Worm (Caenorhabditis elegans) whole organism, young adult: Measurements from ENCODE around the gene lin-32.

Experiments used
- B0019.2 ChIP-seq: fragments of 200-800 bp; sonication (Bioruptor generic); conservative IDR thresholded peaks from 2 replicates; pipeline ENCODE4 v1.3.6; 2022; ENCODE audit warnings: missing genetic modification reagents, missing genetic modification characterization, missing compliant biosample characterization
- D2030.7 ChIP-seq: fragments of 200-800 bp; sonication (Bioruptor generic); IDR thresholded peaks from 2 replicates; pipeline ENCODE4 v1.3.6; 2022; ENCODE audit warnings: missing genetic modification reagents, missing genetic modification characterization, missing compliant biosample characterization
- F10E7.11 ChIP-seq: sonication (generic microtip); optimal IDR thresholded peaks from 2 replicates; lab custom pipeline; 2017; ENCODE audit warnings: mild to moderate bottlenecking, missing genetic modification characterization, moderate library complexity, missing compliant biosample characterization
- F22D6.2 ChIP-seq: sonication (generic microtip); optimal IDR thresholded peaks from 2 replicates; lab custom pipeline; 2016; ENCODE audit warnings: mild to moderate bottlenecking, missing genetic modification characterization, missing compliant biosample characterization
- F23B12.7 ChIP-seq: sonication (generic microtip); optimal IDR thresholded peaks from 2 replicates; lab custom pipeline; 2017; ENCODE audit warnings: missing genetic modification characterization, mild to moderate bottlenecking, missing compliant biosample characterization, antibody characterized with exemption, moderate library complexity; ENCODE audit not compliant: insufficient read depth
- F33H1.4 ChIP-seq: fragments of 200-800 bp; sonication (Bioruptor generic); IDR thresholded peaks from 2 replicates; pipeline ENCODE4 v1.3.6; 2022; ENCODE audit warnings: missing genetic modification reagents, missing genetic modification characterization, missing compliant biosample characterization
- Y53F4B.3 ChIP-seq: fragments of 200-800 bp; sonication (Bioruptor generic); IDR thresholded peaks from 2 replicates; pipeline ENCODE4 v1.3.6; 2022; ENCODE audit warnings: missing genetic modification reagents, missing genetic modification characterization, missing compliant biosample characterization
- Y53G8AR.9 ChIP-seq: fragments of 200-800 bp; sonication (Bioruptor generic); conservative IDR thresholded peaks from 2 replicates; pipeline ENCODE4 v1.3.6; 2022; ENCODE audit warnings: missing genetic modification reagents, missing genetic modification characterization, missing compliant biosample characterization
- Y56A3A.18 ChIP-seq: fragments of 200-800 bp; sonication (Bioruptor generic); IDR thresholded peaks from 2 replicates; pipeline ENCODE4 v1.3.6; 2022; ENCODE audit warnings: missing genetic modification reagents, missing genetic modification characterization, missing compliant biosample characterization
- Y67H2A.10 ChIP-seq: fragments of 200-800 bp; sonication (Bioruptor generic); conservative IDR thresholded peaks from 2 replicates; pipeline ENCODE4 v1.3.6; 2022; ENCODE audit warnings: missing genetic modification reagents, missing genetic modification characterization, missing compliant biosample characterization
- ZK185.1 ChIP-seq: sonication (generic microtip); optimal IDR thresholded peaks from 2 replicates; lab custom pipeline; 2016; ENCODE audit warnings: mild to moderate bottlenecking, missing genetic modification characterization, missing compliant biosample characterization; ENCODE audit not compliant: poor library complexity, severe bottlenecking
- atf-7 ChIP-seq: sonication (generic microtip); optimal IDR thresholded peaks from 2 replicates; lab custom pipeline; 2017; ENCODE audit warnings: mild to moderate bottlenecking, missing genetic modification characterization, missing compliant biosample characterization
- cebp-2 ChIP-seq: fragments of 200-800 bp; sonication (Bioruptor generic); IDR thresholded peaks from 2 replicates; pipeline ENCODE4 v1.3.6; 2022; ENCODE audit warnings: missing genetic modification characterization, missing compliant biosample characterization
- ceh-100 ChIP-seq: fragments of 200-800 bp; sonication (Bioruptor generic); IDR thresholded peaks from 2 replicates; pipeline ENCODE4 v1.3.6; 2022; ENCODE audit warnings: missing genetic modification reagents, missing genetic modification characterization, missing compliant biosample characterization
- ceh-27 ChIP-seq: fragments of 200-800 bp; sonication (Bioruptor generic); optimal IDR thresholded peaks from 2 replicates; lab custom pipeline; 2018; ENCODE audit warnings: mild to moderate bottlenecking, missing genetic modification characterization, moderate library complexity, missing compliant biosample characterization
- ceh-40 ChIP-seq: fragments of 200-800 bp; sonication (Bioruptor generic); IDR thresholded peaks from 2 replicates; pipeline ENCODE4 v1.3.6; 2022; ENCODE audit warnings: missing genetic modification characterization, missing compliant biosample characterization
- ceh-91 ChIP-seq: fragments of 200-800 bp; sonication (Bioruptor generic); IDR thresholded peaks from 2 replicates; pipeline ENCODE4 v1.3.6; 2022; ENCODE audit warnings: missing genetic modification reagents, missing genetic modification characterization, missing compliant biosample characterization
- chd-7 ChIP-seq: sonication (generic microtip); optimal IDR thresholded peaks from 2 replicates; lab custom pipeline; 2016; ENCODE audit warnings: mild to moderate bottlenecking, missing genetic modification characterization, moderate library complexity, missing compliant biosample characterization
- dpff-1 ChIP-seq: sonication (generic microtip); optimal IDR thresholded peaks from 2 replicates; lab custom pipeline; 2017; ENCODE audit warnings: mild to moderate bottlenecking, missing genetic modification characterization, missing compliant biosample characterization
- fkh-3 ChIP-seq: sonication (generic microtip); optimal IDR thresholded peaks from 2 replicates; lab custom pipeline; 2016; ENCODE audit warnings: mild to moderate bottlenecking, missing genetic modification characterization, missing compliant biosample characterization
- him-1 ChIP-seq: sonication (generic microtip); optimal IDR thresholded peaks from 2 replicates; lab custom pipeline; 2016; ENCODE audit warnings: missing genotype, missing genetic modification reagents, missing genetic modification characterization, missing compliant biosample characterization
- hsf-1 ChIP-seq: fragments of 200-800 bp; sonication (Bioruptor generic); IDR thresholded peaks from 2 replicates; pipeline ENCODE4 v1.3.6; 2022; ENCODE audit warnings: missing genetic modification reagents, missing genetic modification characterization, missing compliant biosample characterization
- let-526 ChIP-seq: fragments of 200-800 bp; sonication (Bioruptor generic); IDR thresholded peaks from 2 replicates; pipeline ENCODE4 v1.3.6; 2022; ENCODE audit warnings: missing genetic modification reagents, missing genetic modification characterization, missing compliant biosample characterization
- lin-26 ChIP-seq: fragments of 200-800 bp; sonication (Bioruptor generic); IDR thresholded peaks from 2 replicates; pipeline ENCODE4 v1.3.6; 2022; ENCODE audit warnings: missing genetic modification reagents, missing genetic modification characterization, missing compliant biosample characterization
- lir-1 ChIP-seq: fragments of 200-800 bp; sonication (Bioruptor generic); conservative IDR thresholded peaks from 2 replicates; pipeline ENCODE4 v1.3.6; 2022; ENCODE audit warnings: missing genetic modification reagents, missing genetic modification characterization, missing compliant biosample characterization
- madf-10 ChIP-seq: sonication (generic microtip); optimal IDR thresholded peaks from 2 replicates; lab custom pipeline; 2016; ENCODE audit warnings: mild to moderate bottlenecking, missing genetic modification characterization, missing compliant biosample characterization
- madf-3 ChIP-seq: fragments of 200-800 bp; sonication (Bioruptor generic); IDR thresholded peaks from 2 replicates; pipeline ENCODE4 v1.3.6; 2022; ENCODE audit warnings: missing genetic modification reagents, missing genetic modification characterization, missing compliant biosample characterization
- madf-6 ChIP-seq: fragments of 200-800 bp; sonication (Bioruptor generic); IDR thresholded peaks from 2 replicates; pipeline ENCODE4 v1.3.6; 2022; ENCODE audit warnings: missing genetic modification reagents, missing genetic modification characterization, missing compliant biosample characterization
- madf-8 ChIP-seq: fragments of 200-800 bp; sonication (Bioruptor generic); conservative IDR thresholded peaks from 2 replicates; pipeline ENCODE4 v1.3.6; 2022; ENCODE audit warnings: missing genetic modification reagents, missing genetic modification characterization, missing compliant biosample characterization
- mel-28 ChIP-seq: sonication (generic microtip); optimal IDR thresholded peaks from 2 replicates; lab custom pipeline; 2016; ENCODE audit warnings: borderline replicate concordance, mild to moderate bottlenecking, missing genetic modification characterization, missing compliant biosample characterization
- mes-4 ChIP-seq: sonication (generic microtip); optimal IDR thresholded peaks from 2 replicates; lab custom pipeline; 2016; ENCODE audit warnings: missing genotype, missing genetic modification characterization, missing compliant biosample characterization
- nfyb-1 ChIP-seq: fragments of 200-800 bp; sonication (Bioruptor generic); IDR thresholded peaks from 2 replicates; pipeline ENCODE4 v1.3.6; 2022; ENCODE audit warnings: missing genetic modification reagents, missing genetic modification characterization, missing compliant biosample characterization
- pbrm-1 ChIP-seq: fragments of 200-800 bp; sonication (Bioruptor generic); IDR thresholded peaks from 2 replicates; pipeline ENCODE4 v1.3.6; 2022; ENCODE audit warnings: missing genetic modification reagents, missing genetic modification characterization, missing compliant biosample characterization
- pha-4 ChIP-seq: fragments of 150-350 bp; sonication (generic microtip); optimal IDR thresholded peaks from 2 replicates; lab custom pipeline; 2014; ENCODE audit warnings: missing biosample characterization, missing genetic modification reagents, missing genetic modification characterization
- snpc-1.1 ChIP-seq: sonication (generic microtip); optimal IDR thresholded peaks from 2 replicates; lab custom pipeline; 2017; ENCODE audit warnings: missing genetic modification characterization, mild to moderate bottlenecking, missing compliant biosample characterization, antibody characterized with exemption, moderate library complexity, missing genotype, missing genetic modification reagents; ENCODE audit not compliant: insufficient read depth
- snpc-1.3 ChIP-seq: sonication (generic microtip); optimal IDR thresholded peaks from 2 replicates; lab custom pipeline; 2017; ENCODE audit warnings: missing genetic modification characterization, mild to moderate bottlenecking, missing compliant biosample characterization, antibody characterized with exemption, moderate library complexity, missing genotype, missing genetic modification reagents; ENCODE audit not compliant: insufficient read depth
- snpc-3.4 ChIP-seq: sonication (generic microtip); optimal IDR thresholded peaks from 2 replicates; lab custom pipeline; 2017; ENCODE audit warnings: missing genetic modification characterization, mild to moderate bottlenecking, missing compliant biosample characterization, antibody characterized with exemption, moderate library complexity, missing genotype, missing genetic modification reagents
- somi-1 ChIP-seq: fragments of 200-800 bp; sonication (Bioruptor generic); optimal IDR thresholded peaks from 2 replicates; lab custom pipeline; 2018; ENCODE audit warnings: mild to moderate bottlenecking, missing genetic modification characterization, missing compliant biosample characterization
- sptf-2 ChIP-seq: fragments of 200-800 bp; sonication (Bioruptor generic); optimal IDR thresholded peaks from 2 replicates; lab custom pipeline; 2018; ENCODE audit warnings: mild to moderate bottlenecking, missing genetic modification characterization, missing compliant biosample characterization
- tbx-9 ChIP-seq: sonication (generic microtip); optimal IDR thresholded peaks from 2 replicates; lab custom pipeline; 2016; ENCODE audit warnings: borderline replicate concordance, missing genetic modification characterization, inconsistent platforms, missing compliant biosample characterization
- ztf-26 ChIP-seq: sonication (generic microtip); optimal IDR thresholded peaks from 2 replicates; lab custom pipeline; 2017; ENCODE audit warnings: missing genetic modification characterization, missing compliant biosample characterization
- ztf-28 ChIP-seq: fragments of 200-800 bp; sonication (Bioruptor generic); IDR thresholded peaks from 2 replicates; pipeline ENCODE4 v1.3.6; 2022; ENCODE audit warnings: missing genetic modification reagents, missing genetic modification characterization, missing compliant biosample characterization
- ztf-3 ChIP-seq: fragments of 200-800 bp; sonication (Bioruptor generic); optimal IDR thresholded peaks from 2 replicates; lab custom pipeline; 2018; ENCODE audit warnings: mild to moderate bottlenecking, missing genetic modification characterization, missing compliant biosample characterization

lin-32 gene

ce11 chrX:2229305-2230172 lies at the start of gene lin-32:
Gene lin-32, minus strand, starts transcription at chrX:2230122.
- no peak for TF ChIP-seq F33H1.4
- no peak for TF ChIP-seq sptf-2 (GFP tag; lab: Kevin White, UChicago)
- no peak for TF ChIP-seq F22D6.2
- TF ChIP-seq somi-1 (GFP tag; lab: Kevin White, UChicago): no peak
- no peak for TF ChIP-seq ztf-26 (tag; lab: Kevin White, UChicago)
- no peak for TF ChIP-seq Y67H2A.10 (GFP tag; lab: Robert Waterston, UW)
- no peak for TF ChIP-seq madf-3

ce11 chrX:2276000-2276399 lies 46.1 kb upstream of the lin-32 start:
- TF ChIP-seq fkh-3 (tag; lab: Kevin White, UChicago) (no peak), pbrm-1 (GFP tag; lab: Robert Waterston, UW) (no peak), lin-26 (GFP tag; lab: Robert Waterston, UW) (no peak), ztf-28 (GFP tag; lab: Robert Waterston, UW) (no peak), Y56A3A.18 (GFP tag; lab: Robert Waterston, UW) (no peak), B0019.2 (GFP tag; lab: Robert Waterston, UW) (no peak)
- TF ChIP-seq, all 124 proteins: peak for 0

- TF ChIP-seq cebp-2 (GFP tag; lab: Robert Waterston, UW) (no peak), him-1 (tag; lab: Kevin White, UChicago) (no peak), madf-8 (GFP tag; lab: Robert Waterston, UW) (no peak), lir-1 (GFP tag; lab: Robert Waterston, UW) (no peak), ztf-3 (GFP tag; lab: Kevin White, UChicago) (no peak), snpc-1.3 (no peak), mes-4 (no peak), ceh-27 (GFP tag; lab: Kevin White, UChicago) (no peak), chd-7 (tag; lab: Kevin White, UChicago) (no peak), dpff-1 (no peak), pha-4 (tag; lab: Kevin White, UChicago) (no peak), hsf-1 (no peak), nfyb-1 (GFP tag; lab: Robert Waterston, UW) (no peak), mel-28 (tag; lab: Kevin White, UChicago) (no peak), tbx-9 (tag; lab: Kevin White, UChicago) (no peak), F23B12.7 (no peak), D2030.7 (GFP tag; lab: Robert Waterston, UW) (no peak), snpc-3.4 (tag; lab: Kevin White, UChicago) (no peak), madf-6 (GFP tag; lab: Robert Waterston, UW) (no peak)
Observed at ce11 chrX:2274237-2274636, 44.3 kb upstream of the lin-32 start, which contains the start of gene AH9.4. Gene AH9.4, minus strand, starts transcription at chrX:2274337.

- TF ChIP-seq snpc-1.1 (tag; lab: Kevin White, UChicago): no peak
- TF ChIP-seq madf-3: no peak
- no peak for TF ChIP-seq atf-7 (tag; lab: Kevin White, UChicago)
- TF ChIP-seq let-526 (GFP tag; lab: Robert Waterston, UW): no peak
- TF ChIP-seq Y53G8AR.9 (GFP tag; lab: Robert Waterston, UW): no peak
- no peak for TF ChIP-seq ceh-100
- TF ChIP-seq ZK185.1 (tag; lab: Kevin White, UChicago): no peak
- no peak for TF ChIP-seq madf-10 (tag; lab: Kevin White, UChicago)
- TF ChIP-seq Y53F4B.3 (GFP tag; lab: Robert Waterston, UW): no peak
- no peak for TF ChIP-seq F10E7.11
- no peak for TF ChIP-seq ceh-91 (GFP tag; lab: Robert Waterston, UW)
- TF ChIP-seq ceh-40 (GFP tag; lab: Robert Waterston, UW): no peak
Observed at ce11 chrX:2271429-2271828, 41.5 kb upstream of the lin-32 start.
